Worm (Caenorhabditis elegans): ENCODE measurements around the gene fbxb-19.

The fbxb-19 gene

DNA sequence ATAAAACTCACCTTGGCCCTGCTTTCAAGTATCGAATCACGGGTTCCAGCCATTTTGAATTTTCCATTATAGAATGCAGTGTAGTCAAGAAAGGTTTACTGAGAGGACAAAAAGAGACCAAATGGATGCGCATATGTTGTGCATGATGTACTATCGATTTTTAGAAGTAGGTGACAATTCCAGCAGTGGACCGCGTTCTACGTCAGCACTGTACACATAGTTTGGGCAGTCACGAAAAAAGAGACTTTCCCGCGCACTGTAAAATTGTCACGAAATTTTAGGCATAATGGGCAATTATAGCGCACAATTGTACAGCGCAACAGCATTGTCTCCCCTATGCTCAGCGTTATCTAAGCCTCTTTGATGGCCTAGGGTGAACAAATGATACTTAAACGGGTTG is 2.0 kb upstream of the fbxb-19 start, which contains the start of gene fbxc-22 (continued):
- no peak for TF ChIP-seq mab-9 (GFP tag; IDR thresholded peaks at IDR 0.05)
- no peak for TF ChIP-seq swsn-7 (tag; optimal IDR thresholded peaks at IDR 0.05)

DNA sequence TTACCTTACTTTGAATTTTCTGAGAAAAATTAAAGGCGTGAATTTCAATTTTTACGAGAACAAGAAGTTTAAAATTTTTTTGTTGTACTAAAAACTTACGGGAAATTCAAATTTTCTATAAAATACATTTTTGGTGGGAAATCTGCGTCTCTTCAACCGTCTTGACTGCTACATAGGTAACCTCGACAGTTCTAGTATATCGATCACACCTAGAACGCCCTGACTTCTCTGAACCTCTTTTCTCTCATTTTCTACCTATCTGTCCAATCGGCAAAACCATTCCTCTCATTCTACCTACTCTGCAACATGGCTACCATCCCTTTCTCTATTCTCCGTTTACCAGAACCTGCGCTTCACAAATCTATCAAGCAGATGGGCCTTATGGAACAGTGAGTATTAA is 5.2 kb downstream of the fbxb-19 start, which contains the start of gene fbxb-25:
TSS of gene fbxb-25 (plus strand) at position 301 of the 400 bp plus-strand sequence.
- TF ChIP-seq nhr-237 (tag; optimal IDR thresholded peaks at IDR 0.05), result no peak
- TF ChIP-seq mdl-1 (tag; optimal IDR thresholded peaks at IDR 0.05), result no peak
- no peak for TF ChIP-seq irx-1 (tag; optimal IDR thresholded peaks at IDR 0.05)
- TF ChIP-seq mab-9 (GFP tag; IDR thresholded peaks at IDR 0.05), result no peak
- no peak for TF ChIP-seq unc-62 (GFP tag; optimal IDR thresholded peaks at IDR 0.05)
- TF ChIP-seq nhr-28 (tag; optimal IDR thresholded peaks at IDR 0.05), result no peak
- TF ChIP-seq tbx-2 (tag; optimal IDR thresholded peaks at IDR 0.05), result no peak

DNA sequence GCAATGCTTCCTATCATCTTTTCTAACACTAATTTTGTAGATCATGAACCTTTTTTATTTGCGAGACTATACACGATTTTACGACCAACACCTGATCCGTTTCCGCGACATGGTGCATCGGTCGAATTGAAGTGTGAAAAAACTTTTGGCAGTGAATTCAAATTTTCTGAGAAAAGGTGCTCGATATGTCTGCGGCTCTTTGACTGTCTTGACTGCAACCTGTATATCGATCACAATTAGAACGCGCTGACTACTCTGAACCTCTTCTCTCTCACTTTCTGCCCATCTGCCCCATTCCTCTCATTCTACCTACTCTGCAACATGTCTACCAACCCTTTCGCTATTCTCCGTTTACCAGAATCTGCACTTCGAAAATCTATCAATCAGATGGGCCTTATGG is 6.8 kb downstream of the fbxb-19 start, which contains the start of gene fbxb-26:
TSS of gene fbxb-26 (plus strand) at position 301 of the 400 bp plus-strand sequence.
- TF ChIP-seq dsc-1 (tag; optimal IDR thresholded peaks at IDR 0.05) (no peak), ama-1 (optimal IDR thresholded peaks at IDR 0.05) (no peak)

DNA sequence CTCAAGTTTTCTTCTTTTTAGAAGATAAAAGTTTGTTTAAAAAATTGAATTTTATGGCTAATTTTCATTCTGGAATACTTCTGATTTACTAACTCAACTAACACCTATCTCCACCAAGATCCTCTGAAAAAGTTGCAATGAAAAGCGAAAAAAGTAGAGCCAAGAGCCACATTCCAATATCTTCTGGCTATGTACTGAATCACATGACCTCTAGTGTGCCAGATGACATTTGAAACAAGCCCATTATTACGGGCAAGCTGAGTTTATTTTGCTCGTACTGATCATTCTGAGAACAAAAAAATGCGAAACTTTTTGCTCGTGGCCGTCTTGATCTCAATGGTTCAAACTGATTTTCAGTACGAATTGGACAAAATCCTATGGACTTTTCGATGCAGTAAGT is 9.9 kb downstream of the fbxb-19 start, which contains the start of gene irld-36:
TSS of gene irld-36 (plus strand) at position 301 of the 400 bp plus-strand sequence.
- TF ChIP-seq nhr-90 (tag; optimal IDR thresholded peaks at IDR 0.05; ENCODE audit: poor library complexity) (no peak), ceh-8 (GFP tag; optimal IDR thresholded peaks at IDR 0.05) (no peak), ztf-11 (tag; optimal IDR thresholded peaks at IDR 0.05) (no peak), hpl-2 (GFP tag; optimal IDR thresholded peaks at IDR 0.05) (no peak), ama-1 (optimal IDR thresholded peaks at IDR 0.05) (no peak), lin-14 (GFP tag; optimal IDR thresholded peaks at IDR 0.05) (no peak)

DNA sequence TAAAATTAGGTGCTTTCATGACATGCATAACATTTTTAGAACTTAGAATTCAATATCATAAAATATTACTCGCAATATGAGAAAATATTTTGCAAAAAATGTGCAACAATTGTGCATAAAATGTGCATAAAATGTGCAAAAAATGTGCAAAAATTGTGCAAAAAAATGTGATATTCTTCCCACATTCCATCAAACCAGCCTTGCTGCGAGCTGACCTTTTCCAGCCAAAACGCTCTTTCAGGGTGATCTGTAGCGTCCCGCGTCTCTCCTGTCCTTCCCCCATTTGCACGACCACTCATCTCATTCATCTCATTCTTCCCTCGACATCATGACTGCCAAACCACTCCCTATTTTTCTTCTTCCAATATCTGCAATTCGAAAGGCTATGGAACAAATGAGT is 12.9 kb downstream of the fbxb-19 start, which contains the start of gene fbxb-17:
TSS of gene fbxb-17 (plus strand) at position 301 of the 400 bp plus-strand sequence.
- no peak for TF ChIP-seq ets-5 (GFP tag; IDR thresholded peaks at IDR 0.05)
- TF ChIP-seq alr-1 (tag; optimal IDR thresholded peaks at IDR 0.05; ENCODE audit: borderline replicate concordance), result no peak
- no peak for TF ChIP-seq hlh-4 (tag; optimal IDR thresholded peaks at IDR 0.05)
- no peak for TF ChIP-seq blmp-1 (tag; optimal IDR thresholded peaks at IDR 0.05)
- TF ChIP-seq fkh-8 (tag; optimal IDR thresholded peaks at IDR 0.05), result no peak
- no peak for TF ChIP-seq nhr-85 (tag)
- TF ChIP-seq nhr-11 (tag; optimal IDR thresholded peaks at IDR 0.05), result no peak
- TF ChIP-seq C34B4.2 (tag; optimal IDR thresholded peaks at IDR 0.05), result no peak
- no peak for TF ChIP-seq lin-14 (GFP tag; optimal IDR thresholded peaks at IDR 0.05)
- TF ChIP-seq vab-15 (tag; optimal IDR thresholded peaks at IDR 0.05), result no peak
- no peak for TF ChIP-seq nhr-12 (tag; optimal IDR thresholded peaks at IDR 0.05)
- TF ChIP-seq grh-1 (GFP tag; IDR thresholded peaks at IDR 0.05), result no peak
- TF ChIP-seq egl-27 (tag; optimal IDR thresholded peaks at IDR 0.05), result no peak

DNA sequence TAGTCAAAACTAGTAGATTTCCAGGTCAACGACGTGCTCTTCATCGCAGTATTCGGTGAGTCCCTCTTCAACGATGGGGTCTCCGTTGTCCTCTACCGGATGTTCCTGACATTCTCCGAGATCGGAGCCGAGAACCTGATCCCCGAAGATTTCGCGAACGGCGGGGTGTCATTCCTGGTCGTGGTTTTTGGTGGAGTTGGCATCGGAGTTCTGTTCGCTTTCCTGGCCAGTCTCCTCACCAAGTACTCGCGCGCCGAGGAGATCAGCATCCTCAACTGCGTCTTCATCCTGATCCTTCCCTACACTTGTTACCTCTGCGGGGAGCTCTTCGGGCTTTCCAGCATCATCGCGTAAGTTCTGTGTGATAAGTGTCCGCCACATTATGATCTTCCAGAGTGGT is 16.3 kb downstream of the fbxb-19 start:
- no peak for TF ChIP-seq alr-1 (tag; optimal IDR thresholded peaks at IDR 0.05; ENCODE audit: borderline replicate concordance)
- no peak for TF ChIP-seq nhr-85 (tag)
- no peak for TF ChIP-seq ceh-82 (tag; optimal IDR thresholded peaks at IDR 0.05)
- TF ChIP-seq unc-86 (tag; optimal IDR thresholded peaks at IDR 0.05), result no peak
- no peak for TF ChIP-seq sox-4 (tag; optimal IDR thresholded peaks at IDR 0.05)
- TF ChIP-seq mep-1 (tag; optimal IDR thresholded peaks at IDR 0.05), result no peak
- no peak for TF ChIP-seq fkh-4 (tag; optimal IDR thresholded peaks at IDR 0.05; ENCODE audit: borderline replicate concordance)
- no peak for TF ChIP-seq vab-15 (tag; optimal IDR thresholded peaks at IDR 0.05)
- TF ChIP-seq fkh-8 (tag; optimal IDR thresholded peaks at IDR 0.05), result no peak
- TF ChIP-seq ceh-63 (GFP tag; optimal IDR thresholded peaks at IDR 0.05), result no peak
- no peak for TF ChIP-seq fos-1 (tag; optimal IDR thresholded peaks at IDR 0.05)
- TF ChIP-seq ztf-11 (tag; optimal IDR thresholded peaks at IDR 0.05), result no peak
- no peak for TF ChIP-seq nhr-90 (tag; optimal IDR thresholded peaks at IDR 0.05; ENCODE audit: poor library complexity)
- TF ChIP-seq egl-27 (tag; optimal IDR thresholded peaks at IDR 0.05), result no peak
- no peak for TF ChIP-seq nhr-71 (tag; optimal IDR thresholded peaks at IDR 0.05)
- TF ChIP-seq jun-1 (tag; optimal IDR thresholded peaks at IDR 0.05), result no peak
- TF ChIP-seq pax-3 (tag; optimal IDR thresholded peaks at IDR 0.05), result no peak
- TF ChIP-seq mdl-1 (tag; optimal IDR thresholded peaks at IDR 0.05), result no peak
